Fruit fly (Drosophila melanogaster) Kc167 (cell line): Measurements from ENCODE around the gene MBD-like.

Source experiments
- Myc ChIP-seq: fragments of >200 bp; optimal IDR thresholded peaks from 2 replicates; lab custom pipeline; 2017; ENCODE audit warnings: missing external identifiers
- Sin3A ChIP-seq: fragments of >200 bp; optimal IDR thresholded peaks from 2 replicates; lab custom pipeline; 2018; ENCODE audit warnings: missing external identifiers
- h ChIP-seq: fragments of >200 bp; optimal IDR thresholded peaks from 3 replicates; lab custom pipeline; 2018; ENCODE audit warnings: missing external identifiers
- insv ChIP-seq: fragments of >200 bp; optimal IDR thresholded peaks from 3 replicates; lab custom pipeline; 2018; ENCODE audit warnings: missing external identifiers
- psq ChIP-seq: fragments of >200 bp; optimal IDR thresholded peaks from 2 replicates; lab custom pipeline; 2017; ENCODE audit warnings: missing external identifiers
- ttk ChIP-seq: sonication (Bioruptor generic); optimal IDR thresholded peaks from 2 replicates; lab custom pipeline; 2017; ENCODE audit warnings: missing external identifiers

Gene MBD-like

DNA sequence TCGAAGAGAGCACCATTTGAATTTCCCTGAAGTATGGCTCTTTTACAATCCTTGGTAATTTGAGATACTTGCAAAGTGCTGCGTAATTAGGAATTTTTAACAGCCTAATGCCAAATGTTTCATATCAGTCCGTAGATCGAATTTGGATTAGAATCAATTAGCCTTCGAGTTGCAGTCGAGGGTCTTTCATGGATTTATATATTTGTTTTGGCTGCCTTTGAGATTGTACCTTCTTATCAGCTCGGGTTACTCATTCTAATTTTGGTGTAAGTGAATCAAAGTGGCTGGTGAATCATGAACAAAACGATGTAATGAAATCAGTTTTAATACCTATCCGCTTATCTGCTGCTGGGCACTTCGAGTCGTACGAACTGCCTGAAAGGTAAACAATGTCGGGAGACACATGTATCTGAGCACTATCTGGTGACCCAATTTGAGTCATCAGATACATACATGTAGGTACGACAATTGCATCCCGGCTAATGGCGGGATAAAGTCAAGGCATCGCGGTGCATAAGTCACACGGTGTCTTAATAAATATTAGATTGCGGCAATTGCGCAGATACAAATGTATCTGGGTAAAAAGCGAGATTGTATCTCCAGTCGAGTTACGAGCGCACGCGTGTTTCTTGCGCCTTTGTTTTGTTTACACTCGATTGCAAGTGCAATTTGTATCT is 36.3 kb downstream of the MBD-like start:
- TF ChIP-seq Sin3A (no peak), h (lab: Kevin White, UChicago) (no peak), insv (lab: Kevin White, UChicago) (no peak), Myc (lab: Kevin White, UChicago) (no peak), ttk (lab: Kevin White, UChicago) (no peak), psq (lab: Kevin White, UChicago) (no peak)

- TF ChIP-seq Myc (lab: Kevin White, UChicago) (no peak), h (lab: Kevin White, UChicago) (no peak), ttk (lab: Kevin White, UChicago) (no peak), insv (lab: Kevin White, UChicago) (no peak), psq (lab: Kevin White, UChicago) (no peak), Sin3A (no peak)
These were observed 37.1 kb downstream of the MBD-like start for dm6 chr3R:9596615-9597014.

DNA sequence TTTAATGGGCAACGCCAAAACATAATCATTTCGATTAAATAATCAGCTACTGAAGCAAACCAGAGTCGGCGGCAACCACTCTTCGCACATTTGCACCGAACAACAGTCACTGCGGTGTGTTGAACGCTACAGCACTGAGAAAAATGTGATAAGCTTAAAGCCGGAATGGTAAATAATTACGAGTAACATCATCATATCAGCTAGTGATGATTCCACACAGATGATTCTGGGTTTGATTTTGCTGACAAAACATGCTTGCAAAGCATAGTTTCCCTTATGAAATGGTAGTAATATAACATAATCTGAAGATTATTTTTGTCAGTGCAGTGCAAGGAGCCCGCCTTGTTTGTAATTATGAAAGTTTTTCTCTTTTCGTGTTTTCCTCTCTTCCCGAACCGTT is 38.5 kb downstream of the MBD-like start:
- TF ChIP-seq Myc (lab: Kevin White, UChicago) (no peak), insv (lab: Kevin White, UChicago) (no peak), Sin3A (no peak), psq (lab: Kevin White, UChicago) (no peak), h (lab: Kevin White, UChicago) (no peak), ttk (lab: Kevin White, UChicago) (no peak)

DNA sequence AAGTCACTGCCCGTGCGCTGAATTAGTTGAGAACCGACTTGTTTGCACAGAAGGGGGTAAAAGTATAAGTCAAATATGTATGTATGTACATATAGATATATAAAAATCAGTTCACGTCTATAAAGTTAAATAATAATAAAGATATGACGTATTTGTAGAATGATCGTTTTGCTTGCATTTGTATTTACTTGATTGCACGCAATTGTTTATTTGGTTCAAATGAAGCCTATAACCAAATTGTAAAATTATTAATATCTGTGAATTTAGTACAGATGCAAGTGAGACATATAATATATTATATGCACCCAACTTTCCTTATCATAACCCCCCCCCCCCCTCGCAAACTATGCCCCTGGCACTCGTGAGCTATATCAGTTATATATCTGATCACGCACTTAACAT is 41.0 kb downstream of the MBD-like start:
- no peak for TF ChIP-seq h (lab: Kevin White, UChicago)
- no peak for TF ChIP-seq ttk (lab: Kevin White, UChicago)
- no peak for TF ChIP-seq insv (lab: Kevin White, UChicago)
- no peak for TF ChIP-seq Myc (lab: Kevin White, UChicago)
- TF ChIP-seq psq (lab: Kevin White, UChicago) = no peak
- no peak for TF ChIP-seq Sin3A

DNA sequence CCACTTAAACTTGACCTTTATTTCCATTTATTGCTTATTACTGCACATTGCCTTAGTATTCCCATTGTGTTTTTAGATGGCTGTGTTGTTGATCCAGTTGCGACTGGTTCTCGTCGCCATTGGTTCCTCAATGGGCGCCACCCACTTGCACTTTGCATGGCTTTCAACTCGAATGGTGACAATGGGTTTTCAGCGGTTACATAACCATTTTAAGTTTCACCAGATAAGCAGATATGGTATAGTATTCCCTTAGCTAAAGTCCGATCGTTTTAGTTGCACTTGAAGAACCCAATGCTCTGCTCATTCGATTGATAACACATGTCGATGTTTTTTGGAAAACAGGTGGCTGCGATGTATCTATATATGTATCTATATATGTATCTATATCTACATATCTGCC is 42.4 kb downstream of the MBD-like start:
- TF ChIP-seq Myc (lab: Kevin White, UChicago) = no peak
- TF ChIP-seq insv (lab: Kevin White, UChicago) = no peak
- no peak for TF ChIP-seq Sin3A
- TF ChIP-seq psq (lab: Kevin White, UChicago) = no peak
- TF ChIP-seq h (lab: Kevin White, UChicago) = no peak
- no peak for TF ChIP-seq ttk (lab: Kevin White, UChicago)

- no peak for TF ChIP-seq insv (lab: Kevin White, UChicago)
- TF ChIP-seq psq (lab: Kevin White, UChicago) = no peak
- no peak for TF ChIP-seq Myc (lab: Kevin White, UChicago)
These were observed 43.7 kb downstream of the MBD-like start for dm6 chr3R:9603022-9603942.

- no peak for TF ChIP-seq psq (lab: Kevin White, UChicago)
- no peak for TF ChIP-seq Myc (lab: Kevin White, UChicago)
- no peak for TF ChIP-seq h (lab: Kevin White, UChicago)
- no peak for TF ChIP-seq insv (lab: Kevin White, UChicago)
- TF ChIP-seq Sin3A = no peak
- TF ChIP-seq ttk (lab: Kevin White, UChicago) = no peak
These were observed 45.0 kb downstream of the MBD-like start for dm6 chr3R:9604445-9605020.

dm6 chr3R:9605084-9605483 is 45.5 kb downstream of the MBD-like start:
- TF ChIP-seq psq (lab: Kevin White, UChicago) (no peak), insv (lab: Kevin White, UChicago) (no peak), Myc (lab: Kevin White, UChicago) (no peak), Sin3A (no peak), h (lab: Kevin White, UChicago) (no peak), ttk (lab: Kevin White, UChicago) (no peak)

DNA sequence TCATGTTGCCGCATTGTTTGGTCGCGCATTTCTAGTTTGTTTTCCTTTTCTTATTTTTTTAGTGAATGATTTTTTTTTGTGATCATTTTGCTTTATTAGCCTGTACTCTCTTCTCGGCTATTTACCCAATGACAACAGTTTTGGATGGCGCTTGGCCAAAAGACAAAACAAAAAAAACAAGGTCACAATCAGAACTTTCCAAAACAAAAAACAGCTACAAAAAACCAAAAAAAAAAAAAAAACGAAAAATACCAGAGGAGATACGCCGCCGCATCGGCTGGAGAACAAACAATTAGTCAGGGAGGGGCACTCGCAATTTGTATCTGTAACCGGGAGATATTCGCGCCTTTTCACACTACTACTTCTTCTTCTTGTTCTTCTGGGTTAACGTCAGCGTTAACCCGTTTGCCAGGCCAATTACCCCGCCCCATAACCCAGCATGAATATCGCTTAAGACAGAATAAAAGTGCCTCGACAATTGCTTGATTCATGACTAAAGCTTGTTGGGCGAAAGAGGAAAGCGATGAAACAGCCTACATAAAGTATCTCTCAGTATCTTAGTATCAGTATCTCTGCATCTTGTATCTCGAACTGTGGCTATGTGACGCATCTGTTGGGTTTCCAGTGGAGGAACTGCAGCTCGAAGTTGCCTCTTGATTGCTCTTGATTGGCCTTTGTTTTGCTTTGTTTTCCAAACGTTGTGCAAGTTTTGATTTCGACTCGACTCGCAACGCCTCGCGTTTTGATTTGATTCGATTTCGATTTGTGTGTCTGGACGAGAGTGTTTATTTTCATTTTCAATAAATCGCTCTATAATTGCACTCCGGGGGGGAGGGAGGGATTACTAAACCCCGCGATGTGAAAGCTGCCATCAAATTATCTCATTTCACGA is 47.6 kb downstream of the MBD-like start:
- TF ChIP-seq Sin3A (no peak), ttk (lab: Kevin White, UChicago) (no peak), insv (lab: Kevin White, UChicago) (no peak), Myc (lab: Kevin White, UChicago) (no peak), psq (lab: Kevin White, UChicago) (no peak), h (lab: Kevin White, UChicago) (no peak)

- TF ChIP-seq Sin3A = no peak
These were observed 48.6 kb downstream of the MBD-like start for dm6 chr3R:9608206-9608605.
